Worm (Caenorhabditis elegans): ENCODE measurements around the gene ubc-7.

ce11 chrIII:9663943-9664342 lies 33.0 kb upstream of the ubc-7 start:
- no peak for TF ChIP-seq dao-5 (tag; optimal IDR thresholded peaks at IDR 0.05)
- TF ChIP-seq W03F9.2 (tag; optimal IDR thresholded peaks at IDR 0.05): no peak
